Worm (Caenorhabditis elegans) whole organism, mixed stage, embryonic: ENCODE measurements around the gene F43E2.11.

Experiments
- drap-1 ChIP-seq: fragments of 200-800 bp; sonication (Bioruptor generic); optimal IDR thresholded peaks from 3 replicates; lab custom pipeline; 2018; ENCODE audit warnings: mild to moderate bottlenecking, missing genetic modification characterization, missing compliant biosample characterization
- elt-1 ChIP-seq: sonication (generic microtip); optimal IDR thresholded peaks from 2 replicates; lab custom pipeline; 2017; ENCODE audit warnings: missing genetic modification characterization, mild to moderate bottlenecking, missing compliant biosample characterization, antibody characterized with exemption, moderate library complexity, borderline replicate concordance; ENCODE audit not compliant: insufficient read depth
- tbx-8 ChIP-seq: fragments of 200-800 bp; sonication (Bioruptor generic); optimal IDR thresholded peaks from 2 replicates; lab custom pipeline; 2018; ENCODE audit warnings: mild to moderate bottlenecking, missing genetic modification characterization, moderate library complexity, missing compliant biosample characterization
- unc-39 ChIP-seq: fragments of 150-350 bp; optimal IDR thresholded peaks from 2 replicates; lab custom pipeline; 2014; ENCODE audit warnings: missing biosample characterization, missing genetic modification characterization
- ztf-11 ChIP-seq: fragments of 150-350 bp; optimal IDR thresholded peaks from 2 replicates; lab custom pipeline; 2014; ENCODE audit warnings: missing biosample characterization, missing genetic modification characterization

- TF ChIP-seq drap-1 (GFP tag; lab: Kevin White, UChicago) (no peak), elt-1 (tag; lab: Kevin White, UChicago) (no peak), unc-39 (tag; lab: Kevin White, UChicago) (no peak), ztf-11 (no peak), tbx-8 (no peak)
These were observed 22.1 kb upstream of the F43E2.11 start for ce11 chrII:7392052-7392694.
